Worm (Caenorhabditis elegans): ENCODE measurements around the gene bath-37.

- no peak for TF ChIP-seq dao-5 (tag; optimal IDR thresholded peaks at IDR 0.05)
- TF ChIP-seq him-1 (tag; optimal IDR thresholded peaks at IDR 0.05), result no peak
Observed at ce11 chrIV:12029722-12030182, 38.9 kb upstream of the bath-37 start, which contains the start of gene T12G3.11.

Measured in whole organism, L4/young adult.